Worm (Caenorhabditis elegans): ENCODE results near the gene ugt-39.

The ugt-39 gene

ce11 chrV:7196498-7196966 is 39.6 kb downstream of the ugt-39 start, which contains the start of gene F09G2.2 (continued):
- no peak for TF ChIP-seq F57A8.1 (GFP tag; optimal IDR thresholded peaks at IDR 0.05)
- 0 out of 2 replicates have a peak, but pooled peaks have one; percentile 40 for TF ChIP-seq ztf-25 (GFP tag; IDR thresholded peaks at IDR 0.05)
- peak; percentile 73 for TF ChIP-seq attf-3 (GFP tag; conservative IDR thresholded peaks at IDR 0.05)
- TF ChIP-seq dpl-1 (GFP tag; optimal IDR thresholded peaks at IDR 0.05) = peak; percentile 90
- TF ChIP-seq lin-35 (GFP tag; optimal IDR thresholded peaks at IDR 0.05) = peak; percentile 3 to 93 (median 10)
- peak; percentile 58 for TF ChIP-seq egrh-3 (GFP tag; IDR thresholded peaks at IDR 0.05)
- TF ChIP-seq ztf-28 (GFP tag; IDR thresholded peaks at IDR 0.05) = 0 out of 2 replicates have a peak, but pooled peaks have one; percentile 6
- no peak for TF ChIP-seq Y56A3A.18 (GFP tag; IDR thresholded peaks at IDR 0.05)
- TF ChIP-seq aptf-2 (GFP tag; conservative IDR thresholded peaks at IDR 0.05) = no peak
- peak; percentile 80 for TF ChIP-seq lsl-1 (GFP tag; optimal IDR thresholded peaks at IDR 0.05)
- TF ChIP-seq nfya-2 (GFP tag; IDR thresholded peaks at IDR 0.05) = no peak
- peak; percentile 95 for TF ChIP-seq madf-6 (GFP tag; IDR thresholded peaks at IDR 0.05)
- peak; percentile 88 for TF ChIP-seq snpc-3.4 (tag; optimal IDR thresholded peaks at IDR 0.05)
- no peak for TF ChIP-seq Y79H2A.3 (GFP tag; conservative IDR thresholded peaks at IDR 0.05)
- peak; percentile 32 for TF ChIP-seq unc-130 (GFP tag; optimal IDR thresholded peaks at IDR 0.05)
- TF ChIP-seq Y53F4B.3 (GFP tag; IDR thresholded peaks at IDR 0.05) = 0 out of 2 replicates have a peak, but pooled peaks have one; percentile 10
- TF ChIP-seq sea-2 (GFP tag; IDR thresholded peaks at IDR 0.05) = no peak
- no peak for TF ChIP-seq ztf-3 (GFP tag; optimal IDR thresholded peaks at IDR 0.05)
- TF ChIP-seq athp-1 (tag; optimal IDR thresholded peaks at IDR 0.05) = peak; percentile 66
- peak; percentile 90 for TF ChIP-seq zfh-2 (GFP tag; conservative IDR thresholded peaks at IDR 0.05)
- TF ChIP-seq hmg-1.2 (GFP tag; IDR thresholded peaks at IDR 0.05) = peak; percentile 99
- peak; percentile 42 for TF ChIP-seq ets-4 (GFP tag; optimal IDR thresholded peaks at IDR 0.05)
- peak; percentile 44 for TF ChIP-seq somi-1 (GFP tag; optimal IDR thresholded peaks at IDR 0.05)
- TF ChIP-seq efl-1 (GFP tag; optimal IDR thresholded peaks at IDR 0.05) = peak; percentile 88
- peak; percentile 42 for TF ChIP-seq gei-17 (GFP tag; optimal IDR thresholded peaks at IDR 0.05)
- TF ChIP-seq cebp-2 (GFP tag; IDR thresholded peaks at IDR 0.05) = no peak
- TF ChIP-seq F57C9.4 (tag; optimal IDR thresholded peaks at IDR 0.05) = no peak
- TF ChIP-seq F22D6.2 (tag; optimal IDR thresholded peaks at IDR 0.05) = peak; percentile 57
- TF ChIP-seq hsf-1 (GFP tag; IDR thresholded peaks at IDR 0.05) = peak; percentile 72; the same call in 1 of the 2 replicates
- peak; percentile 89 for TF ChIP-seq pbrm-1 (GFP tag; IDR thresholded peaks at IDR 0.05)
- peak; percentile 92 for TF ChIP-seq nfyb-1 (GFP tag; IDR thresholded peaks at IDR 0.05)
- no peak for TF ChIP-seq nhr-27 (tag; optimal IDR thresholded peaks at IDR 0.05)
- TF ChIP-seq attf-5 (GFP tag; optimal IDR thresholded peaks at IDR 0.05) = peak; percentile 96
- peak; percentile 70 for TF ChIP-seq ztf-18 (tag; optimal IDR thresholded peaks at IDR 0.05)
- TF ChIP-seq K11D2.4 (GFP tag; IDR thresholded peaks at IDR 0.05) = peak; percentile 72
- no peak for TF ChIP-seq nfya-1 (tag; optimal IDR thresholded peaks at IDR 0.05; ENCODE audit: borderline replicate concordance, insufficient read depth)

ce11 chrV:7197036-7197435 is 40.1 kb downstream of the ugt-39 start:
- TF ChIP-seq ceh-58 (GFP tag; IDR thresholded peaks at IDR 0.05) (0 out of 2 replicates have a peak, but pooled peaks have one; percentile 52), B0019.2 (GFP tag; conservative IDR thresholded peaks at IDR 0.05) (no peak), snpc-3.4 (tag; optimal IDR thresholded peaks at IDR 0.05) (no peak), tbp1 (GFP tag; optimal IDR thresholded peaks at IDR 0.05) (peak; percentile 3), nhr-179 (tag; optimal IDR thresholded peaks at IDR 0.05) (no peak), egrh-3 (GFP tag; IDR thresholded peaks at IDR 0.05) (no peak), fkh-3 (tag; optimal IDR thresholded peaks at IDR 0.05) (no peak), ceh-27 (GFP tag; optimal IDR thresholded peaks at IDR 0.05) (no peak), F55B11.4 (tag; optimal IDR thresholded peaks at IDR 0.05; ENCODE audit: borderline replicate concordance, insufficient read depth) (no peak), mel-28 (tag; optimal IDR thresholded peaks at IDR 0.05; ENCODE audit: borderline replicate concordance) (no peak), ztf-3 (GFP tag; optimal IDR thresholded peaks at IDR 0.05) (no peak), ccch-3 (GFP tag; optimal IDR thresholded peaks at IDR 0.05) (no peak), attf-6 (GFP tag; IDR thresholded peaks at IDR 0.05) (no peak), rcor-1 (GFP tag; IDR thresholded peaks at IDR 0.05) (0 out of 2 replicates have a peak, but pooled peaks have one; percentile 39), tlf-1 (GFP tag; optimal IDR thresholded peaks at IDR 0.05) (no peak), aptf-2 (GFP tag; conservative IDR thresholded peaks at IDR 0.05) (no peak), ekl-4 (GFP tag; IDR thresholded peaks at IDR 0.05) (peak; percentile 57; the same call in 1 of the 2 replicates)

Data from whole organism, young adult.